Worm (Caenorhabditis elegans) whole organism, midembryonic: Measurements from ENCODE around the gene ZK637.12.

Experiments
- T22C8.4 ChIP-seq: fragments of 200-800 bp; sonication (Bioruptor generic); IDR thresholded peaks from 2 replicates; pipeline ENCODE4 v1.3.6; 2022; ENCODE audit warnings: missing genetic modification characterization, missing compliant biosample characterization
- cog-1 ChIP-seq: sonication (generic microtip); optimal IDR thresholded peaks from 2 replicates; lab custom pipeline; 2016; ENCODE audit warnings: missing genetic modification characterization, missing compliant biosample characterization
- flt-1 ChIP-seq: fragments of 200-800 bp; sonication (Bioruptor generic); IDR thresholded peaks from 2 replicates; pipeline ENCODE4 v1.3.6; 2022; ENCODE audit warnings: missing genetic modification characterization, missing compliant biosample characterization
- med-1 ChIP-seq: sonication (generic microtip); optimal IDR thresholded peaks from 2 replicates; lab custom pipeline; 2017; ENCODE audit warnings: missing genetic modification characterization, mild to moderate bottlenecking, missing compliant biosample characterization, antibody characterized with exemption, missing genetic modification reagents; ENCODE audit not compliant: insufficient read depth
- ref-1 ChIP-seq: fragments of 200-800 bp; sonication (Bioruptor generic); conservative IDR thresholded peaks from 2 replicates; pipeline ENCODE4 v1.3.6; 2022; ENCODE audit warnings: missing genetic modification reagents, missing genetic modification characterization, missing compliant biosample characterization
- tab-1 ChIP-seq: fragments of 200-800 bp; sonication (Bioruptor generic); IDR thresholded peaks from 2 replicates; pipeline ENCODE4 v1.3.6; 2022; ENCODE audit warnings: missing genetic modification characterization, missing compliant biosample characterization
- ztf-23 ChIP-seq: fragments of 200-800 bp; sonication (Bioruptor generic); IDR thresholded peaks from 2 replicates; pipeline ENCODE4 v1.3.6; 2022; ENCODE audit warnings: missing genetic modification reagents, missing genetic modification characterization, missing compliant biosample characterization
- ztf-29 ChIP-seq: fragments of 200-800 bp; sonication (Bioruptor generic); IDR thresholded peaks from 2 replicates; pipeline ENCODE4 v1.3.6; 2022; ENCODE audit warnings: missing genetic modification reagents, missing genetic modification characterization, missing compliant biosample characterization

ce11 chrIII:8971255-8972020, 47.4 kb downstream of the ZK637.12 start, which contains the start of the genes eif-3.D and R08D7.4:
- TF ChIP-seq T22C8.4 = no peak
- TF ChIP-seq flt-1 (GFP tag; lab: Robert Waterston, UW) = 0 out of 2 replicates have a peak, but pooled peaks have one; percentile 47
- TF ChIP-seq tab-1 = peak; percentile 57; the same call in 1 of the 2 replicates
- TF ChIP-seq ztf-29 (GFP tag; lab: Robert Waterston, UW) = no peak
- no peak for TF ChIP-seq cog-1
- peak; percentile 54 for TF ChIP-seq med-1 (GFP tag; lab: Kevin White, UChicago)
- TF ChIP-seq ref-1 (GFP tag; lab: Robert Waterston, UW) = no peak
- peak; percentile 66; the same call in 1 of the 2 replicates for TF ChIP-seq ztf-23 (GFP tag; lab: Robert Waterston, UW)
